Worm (Caenorhabditis elegans): ENCODE data around the gene Y77E11A.7.
A peak's percentile ranks its signal among the peaks of the same experiment; 100 is the strongest.

Y77E11A.7 gene

ce11 chrIV:1419795-1420509 lies at the start of gene Y77E11A.7:
Gene Y77E11A.7 (minus strand): TSS chrIV:1419849.
- TF ChIP-seq nhr-10 (tag; optimal IDR thresholded peaks at IDR 0.05) (peak; percentile 24), zag-1 (tag; optimal IDR thresholded peaks at IDR 0.05) (peak; percentile 81), skn-1 (tag; optimal IDR thresholded peaks at IDR 0.05) (peak; percentile 31), nhr-25 (tag; optimal IDR thresholded peaks at IDR 0.05) (peak; percentile 81), lin-39 (tag; optimal IDR thresholded peaks at IDR 0.05) (no peak), lsy-2 (tag; optimal IDR thresholded peaks at IDR 0.05) (peak; percentile 59 to 93), mdl-1 (tag; optimal IDR thresholded peaks at IDR 0.05) (peak; percentile 51 to 90), ceh-82 (tag; optimal IDR thresholded peaks at IDR 0.05) (peak; percentile 56), nhr-237 (tag; optimal IDR thresholded peaks at IDR 0.05) (no peak), ZK546.5 (tag; optimal IDR thresholded peaks at IDR 0.05) (peak; percentile 40), ztf-1 (GFP tag; conservative IDR thresholded peaks at IDR 0.05) (no peak), nhr-77 (tag; optimal IDR thresholded peaks at IDR 0.05) (no peak), nhr-11 (tag; optimal IDR thresholded peaks at IDR 0.05) (no peak), ztf-11 (tag; optimal IDR thresholded peaks at IDR 0.05) (no peak), ama-1 (optimal IDR thresholded peaks at IDR 0.05) (peak; percentile 32), fos-1 (tag; optimal IDR thresholded peaks at IDR 0.05) (peak; percentile 84), aly-2 (tag; optimal IDR thresholded peaks at IDR 0.05) (no peak), nhr-6 (tag; optimal IDR thresholded peaks at IDR 0.05) (peak; percentile 18), nhr-23 (tag; optimal IDR thresholded peaks at IDR 0.05) (no peak), dmd-4 (tag; optimal IDR thresholded peaks at IDR 0.05) (no peak), blmp-1 (tag; optimal IDR thresholded peaks at IDR 0.05; ENCODE audit: insufficient read depth) (peak; percentile 53), unc-39 (tag; optimal IDR thresholded peaks at IDR 0.05) (no peak), sem-4 (tag; optimal IDR thresholded peaks at IDR 0.05) (peak; percentile 33), elt-1 (tag; optimal IDR thresholded peaks at IDR 0.05) (no peak), lin-13 (GFP tag; optimal IDR thresholded peaks at IDR 0.05) (peak; percentile 97), F13H6.1 (tag; optimal IDR thresholded peaks at IDR 0.05) (peak; percentile 83), alr-1 (tag; optimal IDR thresholded peaks at IDR 0.05) (no peak), crh-2 (tag; optimal IDR thresholded peaks at IDR 0.05) (peak; percentile 95), mab-5 (tag; optimal IDR thresholded peaks at IDR 0.05) (peak; percentile 62), C34F6.9 (tag; optimal IDR thresholded peaks at IDR 0.05) (peak; percentile 92), sma-3 (GFP tag; optimal IDR thresholded peaks at IDR 0.05) (peak; percentile 83), nhr-21 (tag; optimal IDR thresholded peaks at IDR 0.05) (peak; percentile 43), nhr-12 (tag; optimal IDR thresholded peaks at IDR 0.05) (no peak), egl-27 (tag; optimal IDR thresholded peaks at IDR 0.05) (peak; percentile 17), lin-11 (tag; optimal IDR thresholded peaks at IDR 0.05) (peak; percentile 90), Y55F3AM.14 (GFP tag; optimal IDR thresholded peaks at IDR 0.05) (peak; percentile 48), unc-55 (GFP tag; optimal IDR thresholded peaks at IDR 0.05) (peak; percentile 99), elt-3 (tag; optimal IDR thresholded peaks at IDR 0.05) (no peak), nhr-129 (tag; optimal IDR thresholded peaks at IDR 0.05) (peak; percentile 94), ceh-16 (tag; optimal IDR thresholded peaks at IDR 0.05) (peak; percentile 91), snpc-4 (tag; optimal IDR thresholded peaks at IDR 0.05) (peak; percentile 47), gmeb-1 (tag; optimal IDR thresholded peaks at IDR 0.05) (peak; percentile 80), ztf-4 (tag; optimal IDR thresholded peaks at IDR 0.05) (no peak), R02D3.7 (tag; optimal IDR thresholded peaks at IDR 0.05) (peak; percentile 74)

ce11 chrIV:1469093-1469492 lies 49.4 kb upstream of the Y77E11A.7 start:
- no peak for TF ChIP-seq nhr-6 (tag; optimal IDR thresholded peaks at IDR 0.05)
- TF ChIP-seq sma-9 (GFP tag; optimal IDR thresholded peaks at IDR 0.05) = no peak
- TF ChIP-seq sma-9 (tag; optimal IDR thresholded peaks at IDR 0.05) = no peak
- TF ChIP-seq mab-5 (tag; optimal IDR thresholded peaks at IDR 0.05) = no peak
- TF ChIP-seq gmeb-1 (tag; optimal IDR thresholded peaks at IDR 0.05) = no peak
